Worm (Caenorhabditis elegans): ENCODE measurements around the gene clec-122.

clec-122 gene

ce11 chrII:3076915-3077314, 28.9 kb upstream of the clec-122 start, which contains the start of gene Y25C1A.8 (continued):
- no peak for TF ChIP-seq nhr-28 (tag; optimal IDR thresholded peaks at IDR 0.05)
- peak; percentile 86 to 96 (median 94) for TF ChIP-seq ceh-82 (tag; optimal IDR thresholded peaks at IDR 0.05)
- no peak for TF ChIP-seq tlp-1 (tag; optimal IDR thresholded peaks at IDR 0.05)
- peak; percentile 91 for TF ChIP-seq nhr-19 (GFP tag; conservative IDR thresholded peaks at IDR 0.05)
- no peak for TF ChIP-seq ces-1 (GFP tag; optimal IDR thresholded peaks at IDR 0.05)
- TF ChIP-seq snpc-4 (tag; optimal IDR thresholded peaks at IDR 0.05) = peak; percentile 78
- TF ChIP-seq nhr-85 (tag) = peak; percentile 94
- TF ChIP-seq hpl-2 (GFP tag; optimal IDR thresholded peaks at IDR 0.05) = peak; percentile 88
- TF ChIP-seq nhr-20 (tag; optimal IDR thresholded peaks at IDR 0.05) = no peak
- peak; percentile 58 for TF ChIP-seq ceh-88 (GFP tag; IDR thresholded peaks at IDR 0.05)
- peak; percentile 86 for TF ChIP-seq egl-13 (tag; optimal IDR thresholded peaks at IDR 0.05)
- no peak for TF ChIP-seq ceh-63 (GFP tag; optimal IDR thresholded peaks at IDR 0.05)
- peak; percentile 58 for TF ChIP-seq aly-2 (tag; optimal IDR thresholded peaks at IDR 0.05)
- TF ChIP-seq ceh-8 (GFP tag; optimal IDR thresholded peaks at IDR 0.05) = peak; percentile 85
- peak; percentile 91 for TF ChIP-seq irx-1 (tag; optimal IDR thresholded peaks at IDR 0.05)
- no peak for TF ChIP-seq pag-3 (tag; optimal IDR thresholded peaks at IDR 0.05; ENCODE audit: borderline replicate concordance, insufficient read depth)
- peak; percentile 66 for TF ChIP-seq nhr-11 (tag; optimal IDR thresholded peaks at IDR 0.05)
- peak in 1 of 2 experiments; percentile 82 for TF ChIP-seq mdl-1 (tag; optimal IDR thresholded peaks at IDR 0.05)
- no peak for TF ChIP-seq nhr-47 (tag; optimal IDR thresholded peaks at IDR 0.05)
- peak; percentile 92 for TF ChIP-seq swsn-7 (tag; optimal IDR thresholded peaks at IDR 0.05)
- TF ChIP-seq aha-1 (tag; optimal IDR thresholded peaks at IDR 0.05) = peak; percentile 48
- TF ChIP-seq jun-1 (tag; optimal IDR thresholded peaks at IDR 0.05) = peak; percentile 81
- peak; percentile 85 for TF ChIP-seq skn-1 (tag; optimal IDR thresholded peaks at IDR 0.05)
- TF ChIP-seq rnt-1 (tag; optimal IDR thresholded peaks at IDR 0.05) = peak; percentile 98
- TF ChIP-seq mep-1 (tag; optimal IDR thresholded peaks at IDR 0.05) = peak; percentile 91
- peak; percentile 93 for TF ChIP-seq lin-14 (GFP tag; optimal IDR thresholded peaks at IDR 0.05)
- peak; percentile 42 for TF ChIP-seq ceh-90 (tag; optimal IDR thresholded peaks at IDR 0.05)
- peak in 3 of 6 experiments; percentile 14 to 80 (median 74) for TF ChIP-seq elt-3 (tag; optimal IDR thresholded peaks at IDR 0.05)
- peak; percentile 92 to 95 for TF ChIP-seq efl-1 (optimal IDR thresholded peaks at IDR 0.05)
- TF ChIP-seq efl-1 (GFP tag; optimal IDR thresholded peaks at IDR 0.05 in 1 of 2) = peak; percentile 80 to 98
- peak; percentile 90 for TF ChIP-seq isw-1 (GFP tag; IDR thresholded peaks at IDR 0.05)
- no peak for TF ChIP-seq lir-3 (tag; optimal IDR thresholded peaks at IDR 0.05; ENCODE audit: poor library complexity)

- TF ChIP-seq ztf-4 (tag; optimal IDR thresholded peaks at IDR 0.05) = no peak
- TF ChIP-seq sup-37 (GFP tag; optimal IDR thresholded peaks at IDR 0.05) = no peak
- TF ChIP-seq vab-15 (tag; optimal IDR thresholded peaks at IDR 0.05) = no peak
- no peak for TF ChIP-seq xbp-1 (tag; optimal IDR thresholded peaks at IDR 0.05)
- TF ChIP-seq ama-1 (optimal IDR thresholded peaks at IDR 0.05) = no peak
- no peak for TF ChIP-seq pqm-1 (tag; optimal IDR thresholded peaks at IDR 0.05)
- TF ChIP-seq unc-130 (tag; optimal IDR thresholded peaks at IDR 0.05) = no peak
- no peak for TF ChIP-seq Y116A8C.19 (tag; optimal IDR thresholded peaks at IDR 0.05; ENCODE audit: borderline replicate concordance)
- TF ChIP-seq hpl-2 (GFP tag; optimal IDR thresholded peaks at IDR 0.05) = no peak
- TF ChIP-seq dsc-1 (tag; optimal IDR thresholded peaks at IDR 0.05) = no peak
- TF ChIP-seq elt-2 (tag; optimal IDR thresholded peaks at IDR 0.05) = no peak
- no peak for TF ChIP-seq zip-4 (GFP tag; optimal IDR thresholded peaks at IDR 0.05)
- no peak for TF ChIP-seq mep-1 (tag; optimal IDR thresholded peaks at IDR 0.05)
- no peak for TF ChIP-seq rnt-1 (tag; optimal IDR thresholded peaks at IDR 0.05)
- TF ChIP-seq swsn-7 (tag; optimal IDR thresholded peaks at IDR 0.05) = no peak
- no peak for TF ChIP-seq nhr-90 (tag; optimal IDR thresholded peaks at IDR 0.05; ENCODE audit: poor library complexity)
- TF ChIP-seq lsy-2 (tag; optimal IDR thresholded peaks at IDR 0.05) = no peak
- no peak for TF ChIP-seq nhr-77 (tag; optimal IDR thresholded peaks at IDR 0.05)
Observed at ce11 chrII:3078496-3078895, 27.4 kb upstream of the clec-122 start, which contains the start of gene copb-1. copb-1 (plus strand) TSS chrII:3078796.

All from whole organism, L1 larva.